Fruit fly (Drosophila melanogaster) whole organism, embryonic: ENCODE results near the gene cort.
A peak's percentile ranks its signal among the peaks of the same experiment; 100 is the strongest.

Experiments used
- Atf6 ChIP-seq: fragments of 200-800 bp; sonication (Bioruptor generic); IDR thresholded peaks from 2 replicates; pipeline ENCODE4 v1.3.6; 2022; ENCODE audit warnings: missing biosample characterization, missing genetic modification characterization
- Blimp-1 ChIP-seq: fragments of 200-800 bp; sonication (Bioruptor generic); optimal IDR thresholded peaks from 3 replicates; lab custom pipeline; 2018; ENCODE audit warnings: missing biosample characterization, missing genetic modification characterization, mild to moderate bottlenecking, moderate library complexity, missing genetic modification reagents
- CG10267 ChIP-seq: fragments of 200-800 bp; sonication (Bioruptor generic); optimal IDR thresholded peaks from 2 replicates; lab custom pipeline; 2018; ENCODE audit warnings: missing biosample characterization, mild to moderate bottlenecking, missing genetic modification characterization, moderate library complexity
- CG10274 ChIP-seq: fragments of 200-800 bp; sonication (Bioruptor generic); optimal IDR thresholded peaks from 3 replicates; lab custom pipeline; 2017; ENCODE audit warnings: missing biosample characterization, mild to moderate bottlenecking, missing genetic modification characterization
- CG10431 ChIP-seq: fragments of 200-800 bp; sonication (Bioruptor generic); optimal IDR thresholded peaks from 3 replicates; lab custom pipeline; 2018; ENCODE audit warnings: missing biosample characterization, mild to moderate bottlenecking, missing genetic modification characterization
- CG11398 ChIP-seq: fragments of 200-800 bp; sonication (Bioruptor generic); optimal IDR thresholded peaks from 2 replicates; lab custom pipeline; 2016; ENCODE audit warnings: missing biosample characterization, missing genetic modification characterization
- CG11695 ChIP-seq: fragments of 200-800 bp; sonication (Bioruptor generic); IDR thresholded peaks from 3 replicates; pipeline ENCODE4 v1.3.6; 2022; ENCODE audit warnings: missing biosample characterization, missing genetic modification characterization
- CG11696 ChIP-seq: fragments of 200-800 bp; sonication (Bioruptor generic); IDR thresholded peaks from 2 replicates; pipeline ENCODE4 v1.3.6; 2022; ENCODE audit warnings: missing biosample characterization, missing genetic modification characterization
- CG12219 ChIP-seq: fragments of 200-800 bp; sonication (Bioruptor generic); optimal IDR thresholded peaks from 3 replicates; lab custom pipeline; 2018; ENCODE audit warnings: missing biosample characterization, mild to moderate bottlenecking, missing genetic modification characterization
- CG12299 ChIP-seq: fragments of 200-800 bp; sonication (Bioruptor generic); optimal IDR thresholded peaks from 2 replicates; lab custom pipeline; 2018; ENCODE audit warnings: missing biosample characterization, mild to moderate bottlenecking, missing genetic modification characterization
- CG15011 ChIP-seq: fragments of 200-800 bp; sonication (Bioruptor generic); optimal IDR thresholded peaks from 3 replicates; lab custom pipeline; 2018; ENCODE audit warnings: missing biosample characterization, mild to moderate bottlenecking, missing genetic modification characterization
- CG15514 ChIP-seq: fragments of 200-800 bp; sonication (Bioruptor generic); optimal IDR thresholded peaks from 3 replicates; lab custom pipeline; 2017; ENCODE audit warnings: missing biosample characterization, missing genetic modification characterization, mild to moderate bottlenecking, moderate library complexity, missing genetic modification reagents
- CG15696 ChIP-seq: fragments of 200-800 bp; sonication (Bioruptor generic); optimal IDR thresholded peaks from 2 replicates; lab custom pipeline; 2019; ENCODE audit warnings: missing biosample characterization, mild to moderate bottlenecking, missing genetic modification characterization, moderate library complexity
- CG18619 ChIP-seq: fragments of 200-800 bp; sonication (Bioruptor generic); optimal IDR thresholded peaks from 3 replicates; lab custom pipeline; 2017; ENCODE audit warnings: missing biosample characterization, mild to moderate bottlenecking, missing genetic modification characterization
- CG2199 ChIP-seq: fragments of 200-800 bp; sonication (Bioruptor generic); IDR thresholded peaks from 3 replicates; pipeline ENCODE4 v1.3.6; 2022; ENCODE audit warnings: missing biosample characterization, missing genetic modification characterization
- CG32772 ChIP-seq: fragments of 200-800 bp; sonication (Bioruptor generic); IDR thresholded peaks from 2 replicates; pipeline ENCODE4 v1.3.6; 2022; ENCODE audit warnings: missing biosample characterization, missing genetic modification characterization
- CG4424 ChIP-seq: fragments of 200-800 bp; sonication (Bioruptor generic); optimal IDR thresholded peaks from 3 replicates; lab custom pipeline; 2016; ENCODE audit warnings: missing biosample characterization, missing genetic modification characterization
- CG4730 ChIP-seq: fragments of 200-800 bp; sonication (Bioruptor generic); IDR thresholded peaks from 2 replicates; pipeline ENCODE4 v1.3.6; 2022; ENCODE audit warnings: missing biosample characterization, missing genetic modification characterization
- CG8478 ChIP-seq: fragments of >200 bp; optimal IDR thresholded peaks from 2 replicates; lab custom pipeline; 2018
- CG9215 ChIP-seq: fragments of 200-800 bp; sonication (Bioruptor generic); IDR thresholded peaks from 2 replicates; pipeline ENCODE4 v1.3.6; 2022; ENCODE audit warnings: missing biosample characterization, missing genetic modification characterization
- CG9727 ChIP-seq: fragments of 200-800 bp; sonication (Bioruptor generic); optimal IDR thresholded peaks from 3 replicates; lab custom pipeline; 2017; ENCODE audit warnings: missing biosample characterization, mild to moderate bottlenecking, missing genetic modification characterization
- Camta ChIP-seq: fragments of 200-800 bp; sonication (Bioruptor generic); optimal IDR thresholded peaks from 2 replicates; lab custom pipeline; 2016; ENCODE audit warnings: missing biosample characterization, missing genetic modification characterization
- Chrac-16 ChIP-seq: fragments of 200-800 bp; sonication (Bioruptor generic); optimal IDR thresholded peaks from 3 replicates; lab custom pipeline; 2016; ENCODE audit warnings: missing biosample characterization, missing genetic modification characterization
- CrebB ChIP-seq: fragments of 200-800 bp; sonication (Bioruptor generic); optimal IDR thresholded peaks from 3 replicates; lab custom pipeline; 2018; ENCODE audit warnings: missing biosample characterization, mild to moderate bottlenecking, missing genetic modification characterization
- Drgx ChIP-seq: fragments of 200-800 bp; sonication (Bioruptor generic); IDR thresholded peaks from 2 replicates; pipeline ENCODE4 v1.3.6; 2022; ENCODE audit warnings: missing biosample characterization, missing genetic modification characterization
- Fer2 ChIP-seq: fragments of 200-800 bp; sonication (Bioruptor generic); optimal IDR thresholded peaks from 2 replicates; lab custom pipeline; 2018; ENCODE audit warnings: missing biosample characterization, mild to moderate bottlenecking, missing genetic modification characterization, moderate library complexity
- H15 ChIP-seq: fragments of 200-800 bp; sonication (Bioruptor generic); IDR thresholded peaks from 3 replicates; pipeline ENCODE4 v1.3.6; 2022; ENCODE audit warnings: missing biosample characterization, missing genetic modification characterization
- H2.0 ChIP-seq: fragments of 200-800 bp; sonication (Bioruptor generic); IDR thresholded peaks from 2 replicates; pipeline ENCODE4 v1.3.6; 2022; ENCODE audit warnings: missing biosample characterization, missing genetic modification characterization
- HLH3B ChIP-seq: fragments of 200-800 bp; sonication (Bioruptor generic); IDR thresholded peaks from 2 replicates; pipeline ENCODE4 v1.3.6; 2022; ENCODE audit warnings: missing biosample characterization, missing genetic modification characterization
- Hr3 ChIP-seq: fragments of 200-800 bp; sonication (Bioruptor generic); optimal IDR thresholded peaks from 3 replicates; lab custom pipeline; 2016; ENCODE audit warnings: missing biosample characterization, missing genetic modification characterization
- Myb ChIP-seq: fragments of 200-800 bp; sonication (Bioruptor generic); optimal IDR thresholded peaks from 2 replicates; lab custom pipeline; 2016; ENCODE audit warnings: missing biosample characterization, missing genetic modification characterization
- Oli ChIP-seq: fragments of 200-800 bp; sonication (Bioruptor generic); optimal IDR thresholded peaks from 2 replicates; lab custom pipeline; 2018; ENCODE audit warnings: missing biosample characterization, mild to moderate bottlenecking, missing genetic modification characterization, moderate library complexity
- Ptx1 ChIP-seq: fragments of 200-800 bp; sonication (Bioruptor generic); IDR thresholded peaks from 2 replicates; pipeline ENCODE4 v1.3.6; 2022; ENCODE audit warnings: missing biosample characterization, missing genetic modification characterization
- Six4 ChIP-seq: fragments of 200-800 bp; sonication (Bioruptor generic); optimal IDR thresholded peaks from 2 replicates; lab custom pipeline; 2016; ENCODE audit warnings: missing biosample characterization, missing genetic modification characterization
- br ChIP-seq: fragments of >200 bp; optimal IDR thresholded peaks from 2 replicates; lab custom pipeline; 2017
- chif ChIP-seq, 2 experiments: fragments of 200-800 bp; sonication (Bioruptor generic); optimal IDR thresholded peaks; 3 replicates each; lab custom pipeline; 2016; ENCODE audit warnings: missing biosample characterization in 2 of 2, missing genetic modification characterization in 2 of 2
- cwo ChIP-seq: fragments of 200-800 bp; sonication (Bioruptor generic); optimal IDR thresholded peaks from 3 replicates; lab custom pipeline; 2017; ENCODE audit warnings: missing biosample characterization, missing genetic modification characterization, mild to moderate bottlenecking, moderate library complexity, missing genetic modification reagents
- fd102C ChIP-seq: fragments of 200-800 bp; sonication (Bioruptor generic); optimal IDR thresholded peaks from 2 replicates; lab custom pipeline; 2018; ENCODE audit warnings: missing biosample characterization, mild to moderate bottlenecking, missing genetic modification characterization, moderate library complexity
- fd64A ChIP-seq: fragments of 200-800 bp; sonication (Bioruptor generic); optimal IDR thresholded peaks from 3 replicates; lab custom pipeline; 2018; ENCODE audit warnings: missing biosample characterization, mild to moderate bottlenecking, missing genetic modification characterization
- ftz-f1 ChIP-seq: fragments of 200-800 bp; sonication (Bioruptor generic); optimal IDR thresholded peaks from 2 replicates; lab custom pipeline; 2016; ENCODE audit warnings: missing biosample characterization, missing genetic modification characterization
- gcm2 ChIP-seq: fragments of 200-800 bp; sonication (Bioruptor generic); optimal IDR thresholded peaks from 2 replicates; lab custom pipeline; 2016; ENCODE audit warnings: missing biosample characterization, missing genetic modification characterization
- gsb-n ChIP-seq: fragments of 200-800 bp; sonication (Bioruptor generic); optimal IDR thresholded peaks from 3 replicates; lab custom pipeline; 2018; ENCODE audit warnings: missing biosample characterization, mild to moderate bottlenecking, missing genetic modification characterization
- lilli ChIP-seq: fragments of 200-800 bp; sonication (Bioruptor generic); optimal IDR thresholded peaks from 3 replicates; lab custom pipeline; 2016; ENCODE audit warnings: missing biosample characterization, missing genetic modification characterization
- otp ChIP-seq: fragments of 200-800 bp; sonication (Bioruptor generic); IDR thresholded peaks from 3 replicates; pipeline ENCODE4, ENCODE4 v1.3.6; 2022; ENCODE audit warnings: missing biosample characterization, missing genetic modification characterization
- pum ChIP-seq: fragments of 200-800 bp; sonication (Bioruptor generic); optimal IDR thresholded peaks from 2 replicates; lab custom pipeline; 2016; ENCODE audit warnings: missing biosample characterization, missing genetic modification characterization
- pzg ChIP-seq: fragments of 200-800 bp; sonication (Bioruptor generic); optimal IDR thresholded peaks from 3 replicates; lab custom pipeline; 2018; ENCODE audit warnings: missing biosample characterization, mild to moderate bottlenecking, missing genetic modification characterization, moderate library complexity
- sc ChIP-seq, 3 experiments: fragments of >200 bp in 2 of 3; fragments of 200-800 bp in 1 of 3; sonication (Bioruptor generic) in 1 of 3; optimal IDR thresholded peaks; 2 replicates in 2 of 3; 3 replicates in 1 of 3; lab custom pipeline; 2017; ENCODE audit warnings: mild to moderate bottlenecking in 1 of 3, missing biosample characterization in 1 of 3, missing genetic modification characterization in 1 of 3, missing genetic modification reagents in 1 of 3
- sens-2 ChIP-seq: fragments of 200-800 bp; sonication (Bioruptor generic); IDR thresholded peaks from 2 replicates; pipeline ENCODE4 v1.3.6; 2022; ENCODE audit warnings: missing biosample characterization, missing genetic modification characterization
- sima ChIP-seq: fragments of 200-800 bp; sonication (Bioruptor generic); optimal IDR thresholded peaks from 2 replicates; lab custom pipeline; 2016; ENCODE audit warnings: missing biosample characterization, missing genetic modification characterization
- tna ChIP-seq: fragments of 200-800 bp; sonication (Bioruptor generic); IDR thresholded peaks from 2 replicates; pipeline ENCODE4 v1.3.6; 2022; ENCODE audit warnings: missing biosample characterization, missing genetic modification characterization; ENCODE audit not compliant: partially characterized antibody
- wor ChIP-seq: fragments of 200-800 bp; sonication (Bioruptor generic); IDR thresholded peaks from 2 replicates; pipeline ENCODE4 v1.3.6; 2022; ENCODE audit warnings: missing biosample characterization, missing genetic modification characterization

Gene cort

dm6 chr2L:6649085-6649754, 27.2 kb downstream of the cort start, which contains the start of the genes CG31635 and Tango1 (continued):
- TF ChIP-seq Atf6, result 0 out of 2 replicates have a peak, but pooled peaks have one; percentile 25
- no peak for TF ChIP-seq gcm2 (GFP tag; lab: Kevin White, UChicago)
- TF ChIP-seq Chrac-16, result no peak
- TF ChIP-seq CG15011 (GFP tag; lab: Kevin White, UChicago), result no peak
- TF ChIP-seq H2.0 (GFP tag; lab: Robert Waterston, UW), result no peak
- no peak for TF ChIP-seq CG12219
- no peak for TF ChIP-seq fd64A (GFP tag; lab: Kevin White, UChicago)
- no peak for TF ChIP-seq gsb-n (tag; lab: Kevin White, UChicago)
- TF ChIP-seq pzg (GFP tag; lab: Kevin White, UChicago), result peak; percentile 89
- peak; percentile 46; the same call in 1 of the 2 replicates for TF ChIP-seq Ptx1 (GFP tag; lab: Robert Waterston, UW)
- no peak for TF ChIP-seq tna (GFP tag; lab: Robert Waterston, UW)
- no peak for TF ChIP-seq pum (GFP tag; lab: Kevin White, UChicago)
- no peak for TF ChIP-seq wor
- TF ChIP-seq CG11398 (GFP tag; lab: Kevin White, UChicago), result no peak
- no peak for TF ChIP-seq Camta (GFP tag; lab: Kevin White, UChicago)
- peak; percentile 30 for TF ChIP-seq Myb (GFP tag; lab: Kevin White, UChicago)
- no peak for TF ChIP-seq CrebB (tag; lab: Kevin White, UChicago)
- TF ChIP-seq HLH3B (GFP tag; lab: Robert Waterston, UW), result no peak
- TF ChIP-seq CG32772 (GFP tag; lab: Robert Waterston, UW), result no peak
- TF ChIP-seq Drgx, result no peak
- TF ChIP-seq Hr3 (GFP tag; lab: Kevin White, UChicago), result peak; percentile 25
- TF ChIP-seq ftz-f1 (GFP tag; lab: Kevin White, UChicago), result peak; percentile 40
- TF ChIP-seq H15 (GFP tag; lab: Robert Waterston, UW), result no peak
- no peak for TF ChIP-seq cwo
- TF ChIP-seq CG8478, result no peak
- peak; percentile 43 for TF ChIP-seq CG9215 (GFP tag; lab: Robert Waterston, UW)
- no peak for TF ChIP-seq fd102C
- no peak for TF ChIP-seq CG4424 (GFP tag; lab: Kevin White, UChicago)
- TF ChIP-seq sc (optimal IDR thresholded peaks at IDR 0.05; lab: Kevin White, UChicago), result no peak
- TF ChIP-seq sc (GFP tag; optimal IDR thresholded peaks at IDR 0.05; lab: Kevin White, UChicago), result no peak
- TF ChIP-seq CG18619 (GFP tag; lab: Kevin White, UChicago), result no peak
- no peak for TF ChIP-seq CG2199
- no peak for TF ChIP-seq Six4 (GFP tag; lab: Kevin White, UChicago)
- no peak for TF ChIP-seq CG11696 (GFP tag; lab: Robert Waterston, UW)
- no peak for TF ChIP-seq otp (GFP tag; lab: Robert Waterston, UW)
- no peak for TF ChIP-seq CG4730
- TF ChIP-seq CG11695, result no peak
- TF ChIP-seq br (lab: Kevin White, UChicago), result no peak
- TF ChIP-seq CG12299, result peak; percentile 35
- TF ChIP-seq CG10267 (tag; lab: Kevin White, UChicago), result peak; percentile 66
- TF ChIP-seq lilli (GFP tag; lab: Kevin White, UChicago), result peak; percentile 14
- TF ChIP-seq CG10431 (GFP tag; lab: Kevin White, UChicago), result no peak
- TF ChIP-seq sima, result no peak
- no peak for TF ChIP-seq CG15696 (tag; lab: Kevin White, UChicago)
- no peak for TF ChIP-seq sens-2
- no peak for TF ChIP-seq CG10274 (GFP tag; lab: Kevin White, UChicago)
- peak in 1 of 2 experiments; percentile 12 for TF ChIP-seq chif (GFP tag; optimal IDR thresholded peaks at IDR 0.05; lab: Kevin White, UChicago)
- no peak for TF ChIP-seq Blimp-1
- TF ChIP-seq CG15514 (GFP tag; lab: Kevin White, UChicago), result no peak
- no peak for TF ChIP-seq Fer2 (tag; lab: Kevin White, UChicago)
- TF ChIP-seq CG9727 (GFP tag; lab: Kevin White, UChicago), result no peak
- TF ChIP-seq Oli (tag; lab: Kevin White, UChicago), result no peak
